In genomic region chrX:4268396-4268795, ce11 we compare ENCODE assay signal across 4 worm cellular contexts.
A peak's percentile ranks its signal among the peaks of the same experiment; 100 is the strongest.
TF ChIP-seq lines count a peak whose summit lies in the region.

No protein-coding gene starts in this region.

TF ChIP-seq in whole organism, L1 larva, 84 proteins besides CTCF, POLR2A, EP300 and RAD21:
- no peak for TF ChIP-seq sup-37 (GFP tag; optimal IDR thresholded peaks at IDR 0.05; lab: Kevin White, UChicago)
- peak; percentile 43 for TF ChIP-seq elt-2 (tag; optimal IDR thresholded peaks at IDR 0.05; lab: Kevin White, UChicago)

TF ChIP-seq in whole organism, L3 larva, 47 proteins besides CTCF, POLR2A, EP300 and RAD21:
- peak; percentile 12 for TF ChIP-seq nfya-1 (tag; optimal IDR thresholded peaks at IDR 0.05; lab: Kevin White, UChicago; ENCODE audit: insufficient read depth)
- TF ChIP-seq pqm-1 (tag; optimal IDR thresholded peaks at IDR 0.05; lab: Kevin White, UChicago): peak; percentile 80
- no peak for TF ChIP-seq unc-39 (tag; optimal IDR thresholded peaks at IDR 0.05; lab: Kevin White, UChicago)
- no peak for TF ChIP-seq ama-1 (optimal IDR thresholded peaks at IDR 0.05; lab: Kevin White, UChicago)
- no peak for TF ChIP-seq nhr-23 (tag; optimal IDR thresholded peaks at IDR 0.05; lab: Kevin White, UChicago)
- no peak for TF ChIP-seq nhr-12 (tag; optimal IDR thresholded peaks at IDR 0.05; lab: Kevin White, UChicago)
- TF ChIP-seq elt-2 (tag; optimal IDR thresholded peaks at IDR 0.05; lab: Kevin White, UChicago): peak; percentile 57

TF ChIP-seq in whole organism, L4 larva, 104 proteins besides CTCF, POLR2A, EP300 and RAD21:
- TF ChIP-seq duxl-1 (tag; optimal IDR thresholded peaks at IDR 0.05; lab: Kevin White, UChicago; ENCODE audit: poor library complexity) (no peak), pqm-1 (tag; optimal IDR thresholded peaks at IDR 0.05; lab: Kevin White, UChicago) (peak; percentile 17), nhr-28 (tag; optimal IDR thresholded peaks at IDR 0.05; lab: Kevin White, UChicago) (peak; percentile 28), hlh-30 (tag; optimal IDR thresholded peaks at IDR 0.05; lab: Kevin White, UChicago; ENCODE audit: insufficient read depth) (peak; percentile 32), lin-1 (GFP tag; IDR thresholded peaks at IDR 0.05; lab: Robert Waterston, UW) (no peak), ztf-11 (tag; optimal IDR thresholded peaks at IDR 0.05; lab: Kevin White, UChicago) (no peak), ceh-20 (GFP tag; IDR thresholded peaks at IDR 0.05; lab: Robert Waterston, UW) (no peak), unc-62 (GFP tag; optimal IDR thresholded peaks at IDR 0.05 in 1 of 2; lab: Kevin White, UChicago) (peak in 1 of 2 experiments; percentile 82), unc-62 (tag; optimal IDR thresholded peaks at IDR 0.05; lab: Kevin White, UChicago) (no peak), zfp-3 (GFP tag; conservative IDR thresholded peaks at IDR 0.05; lab: Robert Waterston, UW) (no peak), Y75B8A.6 (GFP tag; IDR thresholded peaks at IDR 0.05; lab: Robert Waterston, UW) (no peak), mes-2 (tag; optimal IDR thresholded peaks at IDR 0.05; lab: Kevin White, UChicago; ENCODE audit: poor library complexity, severe bottlenecking) (no peak), daf-12 (tag; optimal IDR thresholded peaks at IDR 0.05; lab: Kevin White, UChicago) (no peak), zag-1 (tag; optimal IDR thresholded peaks at IDR 0.05; lab: Kevin White, UChicago) (no peak), F49E8.2 (tag; optimal IDR thresholded peaks at IDR 0.05; lab: Kevin White, UChicago; ENCODE audit: borderline replicate concordance) (no peak), F26F4.8 (GFP tag; conservative IDR thresholded peaks at IDR 0.05; lab: Robert Waterston, UW) (no peak), saeg-2 (GFP tag; IDR thresholded peaks at IDR 0.05; lab: Robert Waterston, UW) (no peak), nhr-77 (tag; optimal IDR thresholded peaks at IDR 0.05; lab: Kevin White, UChicago) (no peak), snpc-4 (tag; optimal IDR thresholded peaks at IDR 0.05; lab: Kevin White, UChicago) (no peak), R02D3.7 (tag; optimal IDR thresholded peaks at IDR 0.05; lab: Kevin White, UChicago) (no peak)

TF ChIP-seq in whole organism, late embryonic, 69 proteins besides CTCF, POLR2A, EP300 and RAD21:
- peak; percentile 79 for TF ChIP-seq elt-2 (tag; optimal IDR thresholded peaks at IDR 0.05; lab: Kevin White, UChicago)
- TF ChIP-seq hlh-6 (tag; optimal IDR thresholded peaks at IDR 0.05; lab: Kevin White, UChicago): no peak
- no peak for TF ChIP-seq ceh-22 (tag; optimal IDR thresholded peaks at IDR 0.05; lab: Kevin White, UChicago)

Comparison
In these comparisons a context has a peak if more than half of its experiments do, and no peak if none do; other contexts are left out.
1. Of the 29 proteins assayed by ChIP-seq in both whole organism, L4 larva and whole organism, L1 larva: peak only in whole organism, L4 larva: nhr-28 and pqm-1; only in whole organism, L1 larva: none; in both: none; in neither: 26; mixed calls (peak in some experiments, not most) for 1.